Fruit fly (Drosophila melanogaster) whole organism, prepupa: ENCODE results near the gene CG8892.

Experiments used
- CG10631 ChIP-seq: fragments of 200-800 bp; sonication (Bioruptor generic); optimal IDR thresholded peaks from 2 replicates; lab custom pipeline; 2016; ENCODE audit warnings: missing biosample characterization, missing genetic modification characterization
- dac ChIP-seq: fragments of 200-800 bp; sonication (Bioruptor generic); optimal IDR thresholded peaks from 2 replicates; lab custom pipeline; 2017; ENCODE audit warnings: missing biosample characterization, mild to moderate bottlenecking, missing genetic modification characterization
- net ChIP-seq: fragments of 200-800 bp; sonication (Bioruptor generic); optimal IDR thresholded peaks from 3 replicates; lab custom pipeline; 2016; ENCODE audit warnings: missing biosample characterization, missing genetic modification characterization

- TF ChIP-seq CG10631 (GFP tag; lab: Kevin White, UChicago): no peak
- TF ChIP-seq net: no peak
- TF ChIP-seq dac (GFP tag; lab: Kevin White, UChicago): no peak
These were observed 39.1 kb downstream of the CG8892 start, which contains the start of gene synr for dm6 chr2L:4942257-4942792.
